Fruit fly (Drosophila melanogaster) whole organism, embryonic: Measurements from ENCODE around the gene Schip1.

ENCODE experiments used
- kay ChIP-seq: fragments of 200-800 bp; sonication (Bioruptor generic); optimal IDR thresholded peaks from 2 replicates; lab custom pipeline; 2016; ENCODE audit warnings: missing biosample characterization, missing genetic modification characterization
- repo ChIP-seq: fragments of 200-800 bp; sonication (Bioruptor generic); optimal IDR thresholded peaks from 2 replicates; lab custom pipeline; 2016; ENCODE audit warnings: missing biosample characterization, missing genetic modification characterization

dm6 chr2L:10311822-10312221, 19.1 kb downstream of the Schip1 start:
- TF ChIP-seq kay (GFP tag; lab: Kevin White, UChicago) (no peak), repo (GFP tag; lab: Kevin White, UChicago) (no peak)
